Worm (Caenorhabditis elegans): Measurements from ENCODE around the gene F55G11.2.

- TF ChIP-seq T26A8.4 (GFP tag; IDR thresholded peaks at IDR 0.05) (no peak), tag-97 (GFP tag; IDR thresholded peaks at IDR 0.05) (no peak), ztf-7 (tag; optimal IDR thresholded peaks at IDR 0.05) (no peak), ceh-82 (tag; optimal IDR thresholded peaks at IDR 0.05) (no peak), aly-2 (tag; optimal IDR thresholded peaks at IDR 0.05) (no peak), F44E2.7 (GFP tag; IDR thresholded peaks at IDR 0.05) (no peak), lin-13 (GFP tag; optimal IDR thresholded peaks at IDR 0.05) (no peak), nhr-25 (tag; optimal IDR thresholded peaks at IDR 0.05; ENCODE audit: borderline replicate concordance, insufficient read depth) (no peak), vab-7 (GFP tag; IDR thresholded peaks at IDR 0.05) (no peak), duxl-1 (tag; optimal IDR thresholded peaks at IDR 0.05; ENCODE audit: poor library complexity) (no peak), unc-62 (GFP tag; optimal IDR thresholded peaks at IDR 0.05 in 1 of 2) (no peak), unc-62 (tag; optimal IDR thresholded peaks at IDR 0.05) (no peak), nhr-111 (GFP tag; optimal IDR thresholded peaks at IDR 0.05) (no peak), unc-39 (tag; optimal IDR thresholded peaks at IDR 0.05) (no peak)
Observed at ce11 chrIV:12936221-12936776, 32.8 kb downstream of the F55G11.2 start, which contains the start of the genes cld-1 and dod-21.
